Fruit fly (Drosophila melanogaster) whole organism, larva: ENCODE measurements around the gene CG13088.
A peak's percentile ranks its signal among the peaks of the same experiment; 100 is the strongest.

Source experiments
- noc ChIP-seq: fragments of 200-800 bp; sonication (Bioruptor generic); optimal IDR thresholded peaks from 3 replicates; lab custom pipeline; 2019; ENCODE audit warnings: missing biosample characterization, mild to moderate bottlenecking, missing genetic modification characterization, moderate library complexity

CG13088 gene

dm6 chr2L:8478911-8479706, 9.7 kb upstream of the CG13088 start:
- no peak for TF ChIP-seq noc (tag; lab: Kevin White, UChicago)

DNA sequence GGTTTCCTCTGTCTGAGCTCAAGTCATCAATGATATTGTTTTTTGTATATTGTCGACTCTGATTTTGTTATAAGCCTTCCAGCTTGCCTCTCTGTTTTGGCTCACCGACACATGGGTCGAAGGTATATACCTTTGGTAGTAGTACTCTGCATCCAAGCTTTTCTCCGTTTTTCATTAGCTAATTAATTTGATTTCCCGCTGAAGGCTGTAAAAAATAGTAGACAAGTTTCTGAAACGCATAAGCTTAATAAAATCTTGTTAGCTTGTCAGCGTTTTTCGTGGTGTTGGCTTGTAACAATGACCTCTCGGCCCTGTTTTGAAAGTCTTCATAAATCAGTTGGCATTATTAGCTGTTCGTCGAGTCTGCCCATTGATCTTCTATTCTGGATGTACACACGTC, 8.0 kb upstream of the CG13088 start:
- TF ChIP-seq noc (tag; lab: Kevin White, UChicago), result peak; percentile 3

DNA sequence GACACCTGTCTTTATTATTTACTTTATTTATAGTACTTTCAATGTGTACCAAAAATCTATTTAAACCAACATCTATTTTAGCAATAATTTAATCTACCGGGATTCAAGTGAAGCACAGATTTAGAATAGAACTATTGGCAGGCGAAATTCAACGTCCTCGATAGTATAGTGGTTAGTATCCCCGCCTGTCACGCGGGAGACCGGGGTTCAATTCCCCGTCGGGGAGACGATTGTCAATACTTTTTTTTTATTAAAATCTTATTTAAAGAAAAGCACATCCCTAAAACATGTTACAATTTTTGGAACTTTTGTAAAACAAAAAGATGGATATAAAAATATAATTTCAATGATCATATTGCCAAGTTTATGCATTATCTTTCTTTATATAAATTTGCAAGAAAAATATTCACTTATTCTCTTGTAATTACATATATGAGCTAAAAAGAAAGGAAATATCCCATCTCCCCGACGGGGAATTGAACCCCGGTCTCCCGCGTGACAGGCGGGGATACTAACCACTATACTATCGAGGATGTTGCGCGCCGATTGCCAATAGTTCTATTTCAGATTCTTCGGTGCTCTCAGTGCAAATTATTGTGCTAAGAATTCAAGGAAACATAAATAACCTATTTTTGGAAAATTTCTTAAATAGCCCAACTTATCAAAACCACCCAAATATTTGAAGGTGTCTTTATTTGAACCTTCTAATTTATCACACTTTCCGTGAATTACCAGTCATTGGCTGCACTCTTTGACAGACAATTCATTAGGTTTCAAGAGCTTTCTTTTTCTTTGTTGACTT, 7.0 kb upstream of the CG13088 start, which contains the start of gene CG43796:
CG43796 (plus strand) TSS at position 752 of the 802 bp plus-strand sequence.
- TF ChIP-seq noc (tag; lab: Kevin White, UChicago), result no peak

DNA sequence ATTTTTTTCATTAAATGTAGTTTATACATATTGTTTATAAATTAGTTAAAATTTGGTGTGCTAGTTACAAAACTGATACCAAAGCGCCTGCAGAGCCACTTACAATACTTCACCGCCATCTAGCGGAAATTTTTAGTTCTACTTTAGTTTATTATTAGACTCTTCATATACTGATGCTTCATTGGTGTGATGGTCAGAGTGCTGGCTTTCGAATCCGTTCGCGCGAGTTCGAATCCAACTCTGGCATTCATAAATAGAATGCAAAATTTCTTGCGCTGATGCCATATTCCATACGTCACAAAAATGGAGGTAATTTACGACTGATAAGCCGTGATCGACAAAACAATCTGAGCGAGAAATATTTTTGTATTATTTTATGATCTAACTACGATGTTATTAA, 3.2 kb upstream of the CG13088 start:
- TF ChIP-seq noc (tag; lab: Kevin White, UChicago), result no peak

dm6 chr2L:8490439-8490838, 1.7 kb downstream of the CG13088 start, which contains the start of gene CG43400:
CG43400 (plus strand) TSS chr2L:8490739.
- no peak for TF ChIP-seq noc (tag; lab: Kevin White, UChicago)

DNA sequence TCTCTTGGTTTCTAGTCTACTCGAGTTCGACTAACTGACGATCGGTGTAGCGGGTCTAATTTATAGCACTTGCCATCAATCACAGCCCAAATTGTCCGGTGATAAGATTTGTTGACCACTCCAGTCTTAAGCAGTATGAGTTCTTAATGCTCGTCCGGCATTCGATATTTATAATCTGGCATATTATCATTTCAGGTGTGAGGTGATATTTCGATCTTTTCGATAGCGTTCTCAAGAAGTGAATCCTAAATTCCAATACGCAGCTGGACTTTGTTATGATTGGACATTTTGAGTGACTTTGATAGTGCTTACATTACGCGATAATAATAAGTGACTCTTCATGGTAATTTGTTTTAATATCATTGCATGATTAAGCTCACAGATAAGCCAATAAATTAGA, 7.5 kb downstream of the CG13088 start, which contains the start of gene Bace:
Bace (minus strand) TSS at position 39 of the 400 bp plus-strand sequence.
- no peak for TF ChIP-seq noc (tag; lab: Kevin White, UChicago)

DNA sequence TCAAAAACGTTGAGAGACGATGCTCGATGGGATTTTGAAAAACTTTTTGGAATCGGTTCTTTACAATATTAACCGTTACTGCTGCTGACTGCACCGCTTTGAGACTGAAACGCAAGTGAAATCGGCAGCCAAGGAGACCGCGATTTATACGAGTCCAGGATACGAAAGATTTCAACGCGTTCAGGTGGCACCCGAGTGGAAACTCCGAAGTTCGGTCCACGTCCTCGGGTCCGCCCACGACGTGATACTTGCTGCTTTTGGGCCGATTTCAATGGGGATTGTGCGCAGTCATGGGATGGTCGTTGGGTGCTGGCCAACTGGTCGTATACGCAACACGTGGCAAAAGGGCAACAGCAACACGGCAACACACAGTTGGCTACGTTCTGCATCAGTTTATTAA, 17.9 kb downstream of the CG13088 start, which contains the start of gene Dh31:
Dh31 (minus strand) TSS at position 117 of the 400 bp plus-strand sequence.
- no peak for TF ChIP-seq noc (tag; lab: Kevin White, UChicago)

dm6 chr2L:8511723-8512122, 22.9 kb downstream of the CG13088 start, which contains the start of gene CG13096:
CG13096 (minus strand) TSS chr2L:8511866.
- no peak for TF ChIP-seq noc (tag; lab: Kevin White, UChicago)

- TF ChIP-seq noc (tag; lab: Kevin White, UChicago), result no peak
Measured at dm6 chr2L:8514748-8515147, 26.0 kb downstream of the CG13088 start, which contains the start of the genes CG13097 and PIG-U. CG13097 (minus strand) TSS chr2L:8514868. PIG-U (plus strand) TSS chr2L:8515096.

- TF ChIP-seq noc (tag; lab: Kevin White, UChicago), result peak; percentile 62
Measured at dm6 chr2L:8517256-8517694, 28.5 kb downstream of the CG13088 start, which contains the start of the genes mRpL51 and Uba4. mRpL51 (minus strand) TSS chr2L:8517380. Uba4 (plus strand) TSS chr2L:8517411.

DNA sequence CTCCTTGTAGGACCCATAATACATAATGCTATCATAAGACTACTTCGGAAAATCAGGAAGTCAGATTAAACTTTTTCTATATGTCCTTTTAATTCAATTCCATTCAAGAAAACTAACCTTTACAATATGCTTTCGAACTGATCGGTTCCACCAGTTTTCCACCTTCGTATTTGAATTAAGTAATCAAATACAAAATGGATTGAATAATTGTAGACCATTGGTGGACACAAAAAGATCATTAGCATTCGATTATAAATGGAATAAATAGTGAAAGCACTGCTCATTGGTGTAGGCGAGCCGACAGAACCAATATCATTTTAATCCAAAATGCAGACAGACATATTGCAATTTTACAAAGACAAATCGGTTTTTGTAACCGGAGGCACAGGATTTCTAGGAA, 30.6 kb downstream of the CG13088 start, which contains the start of gene Sgp:
Sgp (plus strand) TSS at position 301 of the 400 bp plus-strand sequence.
- TF ChIP-seq noc (tag; lab: Kevin White, UChicago), result no peak

DNA sequence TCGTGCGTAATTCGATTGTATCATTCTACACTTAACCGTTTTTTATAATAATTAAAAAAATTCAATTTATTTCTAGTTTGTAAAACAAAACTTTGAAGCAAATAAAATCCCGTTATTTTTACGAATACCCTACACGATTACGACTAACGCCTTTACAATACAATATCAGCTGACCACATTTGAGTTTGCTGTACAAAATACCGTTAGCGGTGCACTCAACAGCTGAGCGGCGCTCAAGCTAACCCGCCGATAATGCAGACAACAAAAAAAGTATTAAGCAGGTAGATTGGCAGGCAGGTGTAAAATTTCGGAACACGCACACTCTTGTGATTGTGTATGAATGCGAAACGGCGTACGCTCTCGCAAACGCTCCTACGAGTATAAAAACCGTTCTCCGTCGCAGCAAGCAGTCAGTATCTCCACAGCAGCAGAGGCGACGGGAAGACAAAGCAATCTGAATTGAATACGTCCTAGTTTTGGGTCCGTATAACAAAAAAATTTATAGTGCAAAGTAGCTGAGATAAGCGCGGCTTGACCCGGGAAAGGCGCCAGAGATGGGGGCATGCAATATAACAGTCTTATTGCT, 33.0 kb downstream of the CG13088 start, which contains the start of gene Acer:
Acer (plus strand) TSS at position 210 of the 586 bp plus-strand sequence.
- peak; percentile 15 for TF ChIP-seq noc (tag; lab: Kevin White, UChicago)

- no peak for TF ChIP-seq noc (tag; lab: Kevin White, UChicago)
Measured at dm6 chr2L:8522781-8523180, 34.0 kb downstream of the CG13088 start.

dm6 chr2L:8525000-8525399, 36.2 kb downstream of the CG13088 start:
- no peak for TF ChIP-seq noc (tag; lab: Kevin White, UChicago)

DNA sequence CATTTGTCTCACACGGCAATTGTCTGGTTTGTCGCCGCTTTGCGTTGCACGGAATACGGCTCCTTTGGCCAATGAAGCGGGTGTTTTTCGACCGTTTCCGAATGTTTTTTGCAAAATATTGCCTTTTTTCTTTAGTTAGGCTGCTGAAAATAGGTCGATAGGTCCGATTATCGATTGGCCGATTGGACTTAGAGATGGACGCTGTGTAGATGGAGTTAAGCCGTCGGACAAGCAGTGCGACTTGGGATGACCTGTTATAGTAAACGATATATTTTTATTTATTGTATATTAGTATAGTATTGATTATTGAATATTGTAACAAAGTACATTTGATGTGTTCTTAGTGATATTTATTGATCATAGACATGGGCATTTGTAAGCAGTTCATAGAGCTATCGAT, 39.5 kb downstream of the CG13088 start, which contains the start of the genes lmgA and lmgB:
lmgA (minus strand) TSS at position 301 of the 400 bp plus-strand sequence.
lmgB (minus strand) TSS at position 301 of the 400 bp plus-strand sequence.
- peak; percentile 31 for TF ChIP-seq noc (tag; lab: Kevin White, UChicago)
